Worm (Caenorhabditis elegans): ENCODE results near the gene F49F1.11.

DNA sequence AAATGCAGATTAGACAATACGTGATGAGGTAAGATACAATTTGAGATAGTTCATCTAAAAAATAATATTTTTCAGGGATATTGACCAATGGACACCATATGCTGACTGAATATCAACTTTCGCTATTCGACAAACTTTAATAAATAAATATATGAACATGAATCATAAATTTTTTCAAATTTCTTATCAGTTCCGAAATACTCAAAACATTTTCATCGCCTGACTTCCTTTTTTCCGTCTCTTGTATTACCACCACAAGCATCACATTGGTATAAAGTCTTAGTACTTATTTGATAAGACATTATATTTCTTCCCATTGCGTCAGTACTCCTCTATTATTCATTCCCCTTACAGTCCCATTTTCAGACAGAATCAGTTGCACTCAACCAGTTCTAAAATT, 10.9 kb upstream of the F49F1.11 start, which contains the start of the genes K08D10.10 and R07C12.1:
- TF ChIP-seq attf-5 (GFP tag; optimal IDR thresholded peaks at IDR 0.05) (no peak), ets-4 (GFP tag; optimal IDR thresholded peaks at IDR 0.05) (no peak), C17E4.6 (GFP tag; IDR thresholded peaks at IDR 0.05) (no peak)

All from whole organism, young adult.